Fruit fly (Drosophila melanogaster) whole organism: ENCODE data around the gene onecut.

ENCODE experiments used
- CG8478 ChIP-seq: fragments of >200 bp; optimal IDR thresholded peaks from 2 replicates; lab custom pipeline; 2018; ENCODE audit warnings: inconsistent platforms
- Dll ChIP-seq: fragments of >200 bp; optimal IDR thresholded peaks from 2 replicates; lab custom pipeline; 2017
- EcR ChIP-seq, 2 experiments: fragments of >200 bp; optimal IDR thresholded peaks; 2 replicates each; lab custom pipeline; 2017; ENCODE audit warnings: missing biosample characterization in 2 of 2, missing genetic modification characterization in 2 of 2, missing genetic modification reagents in 2 of 2
- pan ChIP-seq: fragments of >200 bp; optimal IDR thresholded peaks from 2 replicates; lab custom pipeline; 2017
- psq ChIP-seq: fragments of >200 bp; optimal IDR thresholded peaks from 2 replicates; lab custom pipeline; 2017
- usp ChIP-seq: fragments of >200 bp; optimal IDR thresholded peaks from 2 replicates; lab custom pipeline; 2017; ENCODE audit warnings: missing biosample characterization, missing genetic modification characterization, mixed read lengths

Gene onecut

dm6 chr4:607498-607897 lies at the start of gene onecut:
Gene onecut, minus strand, starts transcription at chr4:607649.
- TF ChIP-seq CG8478, result no peak
- no peak for TF ChIP-seq psq (lab: Kevin White, UChicago)
- no peak for TF ChIP-seq pan
- no peak for TF ChIP-seq EcR (GFP tag; optimal IDR thresholded peaks at IDR 0.05; lab: Kevin White, UChicago)
- TF ChIP-seq usp (GFP tag; lab: Kevin White, UChicago), result no peak
- TF ChIP-seq Dll (lab: Kevin White, UChicago), result no peak

- TF ChIP-seq psq (lab: Kevin White, UChicago), result no peak
Measured at dm6 chr4:647388-647787, 39.9 kb upstream of the onecut start.

dm6 chr4:646414-647016 lies 39.1 kb upstream of the onecut start, which contains the start of gene Ekar:
Gene Ekar, minus strand, starts transcription at chr4:646556.
- TF ChIP-seq Dll (lab: Kevin White, UChicago), result no peak
- TF ChIP-seq CG8478, result no peak
- TF ChIP-seq psq (lab: Kevin White, UChicago), result no peak
- no peak for TF ChIP-seq pan
- TF ChIP-seq EcR (GFP tag; optimal IDR thresholded peaks at IDR 0.05; lab: Kevin White, UChicago), result no peak
- no peak for TF ChIP-seq usp (GFP tag; lab: Kevin White, UChicago)

dm6 chr4:629391-629790 lies 21.9 kb upstream of the onecut start, which contains the start of gene Gat:
Gene Gat, plus strand, starts transcription at chr4:629691.
- no peak for TF ChIP-seq EcR (GFP tag; optimal IDR thresholded peaks at IDR 0.05; lab: Kevin White, UChicago)
- no peak for TF ChIP-seq Dll (lab: Kevin White, UChicago)
- no peak for TF ChIP-seq CG8478
- TF ChIP-seq pan, result no peak
- no peak for TF ChIP-seq usp (GFP tag; lab: Kevin White, UChicago)
- TF ChIP-seq psq (lab: Kevin White, UChicago), result no peak

dm6 chr4:625898-626644 lies 18.6 kb upstream of the onecut start, which contains the start of gene mav:
Gene mav, minus strand, starts transcription at chr4:626031.
- no peak for TF ChIP-seq psq (lab: Kevin White, UChicago)
- TF ChIP-seq Dll (lab: Kevin White, UChicago), result no peak
- no peak for TF ChIP-seq CG8478
- TF ChIP-seq pan, result no peak
- no peak for TF ChIP-seq usp (GFP tag; lab: Kevin White, UChicago)
- no peak for TF ChIP-seq EcR (GFP tag; optimal IDR thresholded peaks at IDR 0.05; lab: Kevin White, UChicago)

- TF ChIP-seq usp (GFP tag; lab: Kevin White, UChicago) (no peak), EcR (GFP tag; optimal IDR thresholded peaks at IDR 0.05; lab: Kevin White, UChicago) (no peak), Dll (lab: Kevin White, UChicago) (no peak), psq (lab: Kevin White, UChicago) (no peak), CG8478 (no peak), pan (no peak)
Measured at dm6 chr4:610398-611319, 3.2 kb upstream of the onecut start, which contains the start of gene Eph. Gene Eph, plus strand, starts transcription at chr4:610684.

- TF ChIP-seq CG8478 (no peak), psq (lab: Kevin White, UChicago) (no peak), EcR (GFP tag; optimal IDR thresholded peaks at IDR 0.05; lab: Kevin White, UChicago) (no peak), pan (no peak), Dll (lab: Kevin White, UChicago) (no peak), usp (GFP tag; lab: Kevin White, UChicago) (no peak)
Measured at dm6 chr4:588514-588913, 18.9 kb downstream of the onecut start.

- no peak for TF ChIP-seq usp (GFP tag; lab: Kevin White, UChicago)
- TF ChIP-seq Dll (lab: Kevin White, UChicago), result no peak
- TF ChIP-seq EcR (GFP tag; optimal IDR thresholded peaks at IDR 0.05; lab: Kevin White, UChicago), result no peak
- TF ChIP-seq pan, result no peak
- TF ChIP-seq CG8478, result no peak
- no peak for TF ChIP-seq psq (lab: Kevin White, UChicago)
Measured at dm6 chr4:582836-583235, 24.6 kb downstream of the onecut start, which contains the start of gene CG1909. Gene CG1909, plus strand, starts transcription at chr4:583108.

- TF ChIP-seq Dll (lab: Kevin White, UChicago) (no peak), usp (GFP tag; lab: Kevin White, UChicago) (no peak), psq (lab: Kevin White, UChicago) (no peak), CG8478 (no peak), pan (no peak), EcR (GFP tag; optimal IDR thresholded peaks at IDR 0.05; lab: Kevin White, UChicago) (no peak)
Measured at dm6 chr4:576439-576838, 31.0 kb downstream of the onecut start.

dm6 chr4:571504-572268 lies 35.8 kb downstream of the onecut start, which contains the start of the genes ND-49 and Ephrin:
Gene ND-49, minus strand, starts transcription at chr4:571554.
Gene Ephrin, plus strand, starts transcription at chr4:571755.
- no peak for TF ChIP-seq usp (GFP tag; lab: Kevin White, UChicago)
- TF ChIP-seq pan, result no peak
- TF ChIP-seq CG8478, result no peak
- no peak for TF ChIP-seq Dll (lab: Kevin White, UChicago)
- no peak for TF ChIP-seq EcR (GFP tag; optimal IDR thresholded peaks at IDR 0.05; lab: Kevin White, UChicago)
- TF ChIP-seq psq (lab: Kevin White, UChicago), result no peak
